Fruit fly (Drosophila melanogaster) whole organism, prepupa: ENCODE measurements around the gene CecA2.

ENCODE experiments used
- Blimp-1 ChIP-seq: fragments of 200-800 bp; sonication (Bioruptor generic); optimal IDR thresholded peaks from 3 replicates; lab custom pipeline; 2017; ENCODE audit warnings: missing biosample characterization, missing genetic modification characterization, mild to moderate bottlenecking, moderate library complexity, missing genetic modification reagents
- CG10631 ChIP-seq: fragments of 200-800 bp; sonication (Bioruptor generic); optimal IDR thresholded peaks from 2 replicates; lab custom pipeline; 2016; ENCODE audit warnings: missing biosample characterization, missing genetic modification characterization
- CG10669 ChIP-seq: fragments of 200-800 bp; sonication (Bioruptor generic); optimal IDR thresholded peaks from 3 replicates; lab custom pipeline; 2018; ENCODE audit warnings: missing biosample characterization, mild to moderate bottlenecking, missing genetic modification characterization, moderate library complexity
- CG11294 ChIP-seq: fragments of 200-800 bp; sonication (Bioruptor generic); IDR thresholded peaks from 2 replicates; pipeline ENCODE4 v1.3.6; 2022; ENCODE audit warnings: missing biosample characterization, missing genetic modification characterization
- CG11762 ChIP-seq: fragments of 200-800 bp; sonication (Bioruptor generic); optimal IDR thresholded peaks from 3 replicates; lab custom pipeline; 2016; ENCODE audit warnings: missing biosample characterization, missing genetic modification characterization; ENCODE audit not compliant: insufficient read depth
- CG11902 ChIP-seq: fragments of 200-800 bp; sonication (Bioruptor generic); optimal IDR thresholded peaks from 3 replicates; lab custom pipeline; 2016; ENCODE audit warnings: missing biosample characterization, missing genetic modification characterization
- CG1621 ChIP-seq: fragments of 200-800 bp; sonication (Bioruptor generic); optimal IDR thresholded peaks from 3 replicates; lab custom pipeline; 2018; ENCODE audit warnings: missing biosample characterization, mild to moderate bottlenecking, missing genetic modification characterization
- CG16779 ChIP-seq: fragments of 200-800 bp; sonication (Bioruptor generic); optimal IDR thresholded peaks from 3 replicates; lab custom pipeline; 2017; ENCODE audit warnings: missing biosample characterization, mild to moderate bottlenecking, missing genetic modification characterization
- CG3032 ChIP-seq: fragments of 200-800 bp; optimal IDR thresholded peaks from 2 replicates; lab custom pipeline; 2019; ENCODE audit warnings: missing biosample characterization, mild to moderate bottlenecking, missing genetic modification characterization, moderate library complexity
- CG31627 ChIP-seq: fragments of 200-800 bp; sonication (Bioruptor generic); optimal IDR thresholded peaks from 3 replicates; lab custom pipeline; 2016; ENCODE audit warnings: missing biosample characterization, missing genetic modification characterization
- CG34406 ChIP-seq: fragments of 200-800 bp; sonication (Bioruptor generic); optimal IDR thresholded peaks from 3 replicates; lab custom pipeline; 2016; ENCODE audit warnings: missing biosample characterization, missing genetic modification characterization
- CG3919 ChIP-seq: fragments of 200-800 bp; sonication (Bioruptor generic); optimal IDR thresholded peaks from 3 replicates; lab custom pipeline; 2016; ENCODE audit warnings: missing biosample characterization, missing genetic modification characterization
- CG4318 ChIP-seq: fragments of 200-800 bp; sonication (Bioruptor generic); optimal IDR thresholded peaks from 3 replicates; lab custom pipeline; 2017; ENCODE audit warnings: missing biosample characterization, mild to moderate bottlenecking, missing genetic modification characterization
- CG6276 ChIP-seq: fragments of 200-800 bp; sonication (Bioruptor generic); optimal IDR thresholded peaks from 2 replicates; lab custom pipeline; 2017; ENCODE audit warnings: missing biosample characterization, mild to moderate bottlenecking, missing genetic modification characterization
- CG6792 ChIP-seq: fragments of 200-800 bp; sonication (Bioruptor generic); optimal IDR thresholded peaks from 3 replicates; lab custom pipeline; 2016; ENCODE audit warnings: missing biosample characterization, missing genetic modification characterization
- CG6808 ChIP-seq: fragments of 200-800 bp; sonication (Bioruptor generic); optimal IDR thresholded peaks from 3 replicates; lab custom pipeline; 2017; ENCODE audit warnings: missing biosample characterization, missing genetic modification characterization, mild to moderate bottlenecking, moderate library complexity, missing genetic modification reagents
- CG6854 ChIP-seq: fragments of 200-800 bp; sonication (Bioruptor generic); optimal IDR thresholded peaks from 2 replicates; lab custom pipeline; 2017; ENCODE audit warnings: missing biosample characterization, mild to moderate bottlenecking, missing genetic modification characterization
- CG8119 ChIP-seq: fragments of 200-800 bp; sonication (Bioruptor generic); IDR thresholded peaks from 3 replicates; pipeline ENCODE4 v1.3.6; 2022; ENCODE audit warnings: missing biosample characterization, missing genetic modification characterization
- CG8319 ChIP-seq: fragments of 200-800 bp; sonication (Bioruptor generic); optimal IDR thresholded peaks from 3 replicates; lab custom pipeline; 2016; ENCODE audit warnings: missing biosample characterization, missing genetic modification characterization
- CG8632 ChIP-seq: fragments of 200-800 bp; sonication (Bioruptor generic); optimal IDR thresholded peaks from 3 replicates; lab custom pipeline; 2016; ENCODE audit warnings: missing biosample characterization, missing genetic modification characterization
- CG9139 ChIP-seq: fragments of 200-800 bp; sonication (Bioruptor generic); optimal IDR thresholded peaks from 3 replicates; lab custom pipeline; 2017; ENCODE audit warnings: missing biosample characterization, mild to moderate bottlenecking, missing genetic modification characterization
- Eip75B ChIP-seq: fragments of 200-800 bp; sonication (Bioruptor generic); optimal IDR thresholded peaks from 3 replicates; lab custom pipeline; 2016; ENCODE audit warnings: missing biosample characterization, missing genetic modification characterization
- Eip78C ChIP-seq: fragments of 200-800 bp; sonication (Bioruptor generic); peaks from one replicate; lab custom pipeline; 2016; ENCODE audit warnings: missing biosample characterization, missing genetic modification characterization
- Eip93F ChIP-seq: fragments of 200-800 bp; sonication (Bioruptor generic); optimal IDR thresholded peaks from 2 replicates; lab custom pipeline; 2016; ENCODE audit warnings: missing biosample characterization, mild to moderate bottlenecking, missing genetic modification characterization
- Ets21C ChIP-seq: fragments of 200-800 bp; sonication (Bioruptor generic); optimal IDR thresholded peaks from 3 replicates; lab custom pipeline; 2016; ENCODE audit warnings: missing biosample characterization, missing genetic modification characterization
- Ets96B ChIP-seq: fragments of 200-800 bp; optimal IDR thresholded peaks from 2 replicates; lab custom pipeline; 2019; ENCODE audit warnings: missing biosample characterization, mild to moderate bottlenecking, missing genetic modification characterization, moderate library complexity
- Hr38 ChIP-seq: sonication (Bioruptor generic); optimal IDR thresholded peaks from 2 replicates; lab custom pipeline; 2016; ENCODE audit warnings: missing biosample characterization, missing genetic modification characterization
- Hr39 ChIP-seq: fragments of 200-800 bp; sonication (Bioruptor generic); optimal IDR thresholded peaks from 2 replicates; lab custom pipeline; 2016; ENCODE audit warnings: missing biosample characterization, missing genetic modification characterization
- Hr4 ChIP-seq: fragments of 200-800 bp; sonication (Bioruptor generic); optimal IDR thresholded peaks from 3 replicates; lab custom pipeline; 2016; ENCODE audit warnings: missing biosample characterization, missing genetic modification characterization
- Lpt ChIP-seq: fragments of 200-800 bp; sonication (Bioruptor generic); optimal IDR thresholded peaks from 3 replicates; lab custom pipeline; 2016; ENCODE audit warnings: missing biosample characterization, missing genetic modification characterization
- OdsH ChIP-seq: fragments of 200-800 bp; sonication (Bioruptor generic); optimal IDR thresholded peaks from 3 replicates; lab custom pipeline; 2016; ENCODE audit warnings: missing biosample characterization, missing genetic modification characterization
- Smox ChIP-seq: fragments of 200-800 bp; sonication (Bioruptor generic); optimal IDR thresholded peaks from 3 replicates; lab custom pipeline; 2016; ENCODE audit warnings: missing biosample characterization, missing genetic modification characterization
- Sox102F ChIP-seq: fragments of 200-800 bp; sonication (Bioruptor generic); optimal IDR thresholded peaks from 2 replicates; lab custom pipeline; 2016; ENCODE audit warnings: missing biosample characterization, mild to moderate bottlenecking, missing genetic modification characterization
- Sox15 ChIP-seq: fragments of 200-800 bp; sonication (Bioruptor generic); optimal IDR thresholded peaks from 3 replicates; lab custom pipeline; 2016; ENCODE audit warnings: missing biosample characterization, missing genetic modification characterization
- cyc ChIP-seq: fragments of 200-800 bp; sonication (Bioruptor generic); optimal IDR thresholded peaks from 3 replicates; lab custom pipeline; 2016; ENCODE audit warnings: missing biosample characterization, missing genetic modification characterization
- dsx ChIP-seq: fragments of 200-800 bp; optimal IDR thresholded peaks from 3 replicates; lab custom pipeline; 2019; ENCODE audit warnings: missing biosample characterization, mild to moderate bottlenecking, missing genetic modification characterization, moderate library complexity; ENCODE audit not compliant: poor library complexity, severe bottlenecking
- fd59A ChIP-seq: fragments of 200-800 bp; sonication (Bioruptor generic); optimal IDR thresholded peaks from 2 replicates; lab custom pipeline; 2017; ENCODE audit warnings: missing biosample characterization, mild to moderate bottlenecking, missing genetic modification characterization, missing genetic modification reagents
- fkh ChIP-seq: fragments of 200-800 bp; sonication (Bioruptor generic); optimal IDR thresholded peaks from 3 replicates; lab custom pipeline; 2017; ENCODE audit warnings: missing biosample characterization, mild to moderate bottlenecking, missing genetic modification characterization, moderate library complexity
- lz ChIP-seq: fragments of 200-800 bp; sonication (Bioruptor generic); optimal IDR thresholded peaks from 3 replicates; lab custom pipeline; 2016; ENCODE audit warnings: missing biosample characterization, missing genetic modification characterization
- salr ChIP-seq, 2 experiments: fragments of 200-800 bp; sonication (Bioruptor generic); optimal IDR thresholded peaks; 3 replicates each; lab custom pipeline; 2016 to 2018; ENCODE audit warnings: missing biosample characterization in 2 of 2, missing genetic modification characterization in 2 of 2, mild to moderate bottlenecking in 1 of 2
- spab ChIP-seq: fragments of 200-800 bp; sonication (Bioruptor generic); optimal IDR thresholded peaks from 2 replicates; lab custom pipeline; 2017; ENCODE audit warnings: missing biosample characterization, mild to moderate bottlenecking, missing genetic modification characterization, missing genetic modification reagents
- ss ChIP-seq, 2 experiments: fragments of 200-800 bp; sonication (Bioruptor generic); optimal IDR thresholded peaks; 2 replicates in 1 of 2; 3 replicates in 1 of 2; lab custom pipeline; 2017 to 2018; ENCODE audit warnings: mild to moderate bottlenecking in 2 of 2, missing biosample characterization in 2 of 2, missing genetic modification characterization in 2 of 2, moderate library complexity in 1 of 2
- svp ChIP-seq: fragments of 200-800 bp; sonication (Bioruptor generic); peaks from one replicate; lab custom pipeline; 2016; ENCODE audit warnings: missing biosample characterization, missing genetic modification characterization
- topi ChIP-seq: fragments of 200-800 bp; sonication (Bioruptor generic); optimal IDR thresholded peaks from 3 replicates; lab custom pipeline; 2016; ENCODE audit warnings: missing biosample characterization, missing genetic modification characterization
- vri ChIP-seq: fragments of 200-800 bp; sonication (Bioruptor generic); optimal IDR thresholded peaks from 3 replicates; lab custom pipeline; 2016; ENCODE audit warnings: missing biosample characterization, mild to moderate bottlenecking, missing genetic modification characterization

CecA2 gene

dm6 chr3R:30258298-30258990, 46.5 kb downstream of the CecA2 start (continued):
- TF ChIP-seq CG6792 (GFP tag; lab: Kevin White, UChicago) (peak; percentile 88), Eip78C (peak; percentile 98), lz (GFP tag; lab: Kevin White, UChicago) (peak; percentile 86), CG11902 (peak; percentile 66), OdsH (GFP tag; lab: Kevin White, UChicago) (peak; percentile 84), Lpt (GFP tag; lab: Kevin White, UChicago) (peak; percentile 13), Sox102F (peak; percentile 79), vri (GFP tag; lab: Kevin White, UChicago) (peak; percentile 73), CG8632 (GFP tag; lab: Kevin White, UChicago) (peak; percentile 87), Hr4 (GFP tag; lab: Kevin White, UChicago) (peak; percentile 68), spab (GFP tag; lab: Kevin White, UChicago) (peak; percentile 77), CG10631 (GFP tag; lab: Kevin White, UChicago) (peak; percentile 94), CG16779 (tag; lab: Kevin White, UChicago) (peak; percentile 78), CG34406 (peak; percentile 82), Ets21C (GFP tag; lab: Kevin White, UChicago) (peak; percentile 69), CG8319 (GFP tag; lab: Kevin White, UChicago) (peak; percentile 80), fd59A (GFP tag; lab: Kevin White, UChicago) (peak; percentile 82)

- peak; percentile 74 for TF ChIP-seq CG6854
- peak; percentile 98 for TF ChIP-seq svp (GFP tag; lab: Kevin White, UChicago)
- peak; percentile 88 for TF ChIP-seq CG6808 (GFP tag; lab: Kevin White, UChicago)
- TF ChIP-seq CG16779 (tag; lab: Kevin White, UChicago) = peak; percentile 88
- TF ChIP-seq ss (GFP tag; optimal IDR thresholded peaks at IDR 0.05; lab: Kevin White, UChicago) = peak; percentile 94 to 95
- TF ChIP-seq Ets21C (GFP tag; lab: Kevin White, UChicago) = peak; percentile 88
- peak; percentile 93 for TF ChIP-seq spab (GFP tag; lab: Kevin White, UChicago)
- peak; percentile 93 for TF ChIP-seq CG3919
- peak; percentile 30; the same call in 1 of the 2 replicates for TF ChIP-seq CG11294 (GFP tag; lab: Robert Waterston, UW)
- TF ChIP-seq topi (GFP tag; lab: Kevin White, UChicago) = peak; percentile 94
- TF ChIP-seq salr (GFP tag; optimal IDR thresholded peaks at IDR 0.05; lab: Kevin White, UChicago) = peak; percentile 46 to 88
- peak; percentile 94 for TF ChIP-seq Sox102F
- TF ChIP-seq CG1621 (tag; lab: Kevin White, UChicago) = peak; percentile 96
- TF ChIP-seq vri (GFP tag; lab: Kevin White, UChicago) = peak; percentile 94
- peak; percentile 87 for TF ChIP-seq CG9139 (GFP tag; lab: Kevin White, UChicago)
- peak; percentile 88 for TF ChIP-seq CG34406
- peak; percentile 95 for TF ChIP-seq lz (GFP tag; lab: Kevin White, UChicago)
- peak; percentile 93 for TF ChIP-seq CG10631 (GFP tag; lab: Kevin White, UChicago)
- TF ChIP-seq CG31627 (GFP tag; lab: Kevin White, UChicago) = peak; percentile 91
- peak; percentile 96 for TF ChIP-seq Ets96B
- peak; percentile 94 for TF ChIP-seq Eip75B
- TF ChIP-seq CG6276 = peak; percentile 48
- TF ChIP-seq CG11762 (GFP tag; lab: Kevin White, UChicago) = peak; percentile 85
- TF ChIP-seq CG4318 (GFP tag; lab: Kevin White, UChicago) = peak; percentile 71
- TF ChIP-seq cyc = peak; percentile 90
- TF ChIP-seq dsx (GFP tag; lab: Kevin White, UChicago) = peak; percentile 89
- TF ChIP-seq fd59A (GFP tag; lab: Kevin White, UChicago) = peak; percentile 95
- TF ChIP-seq Lpt (GFP tag; lab: Kevin White, UChicago) = peak; percentile 52
- TF ChIP-seq CG11902 = peak; percentile 89
- TF ChIP-seq Blimp-1 (GFP tag; lab: Kevin White, UChicago) = no peak
- no peak for TF ChIP-seq fkh (GFP tag; lab: Kevin White, UChicago)
- TF ChIP-seq OdsH (GFP tag; lab: Kevin White, UChicago) = peak; percentile 89
- TF ChIP-seq Smox (GFP tag; lab: Kevin White, UChicago) = peak; percentile 88
- TF ChIP-seq CG6792 (GFP tag; lab: Kevin White, UChicago) = peak; percentile 94
- TF ChIP-seq Hr39 (GFP tag; lab: Kevin White, UChicago) = peak; percentile 91
- peak; percentile 96 for TF ChIP-seq CG3032
- peak; percentile 83 for TF ChIP-seq Sox15 (GFP tag; lab: Kevin White, UChicago)
- peak; percentile 83 for TF ChIP-seq CG8319 (GFP tag; lab: Kevin White, UChicago)
- TF ChIP-seq Eip78C = peak; percentile 100
- TF ChIP-seq Eip93F = peak; percentile 86
- peak; percentile 94 for TF ChIP-seq CG10669 (GFP tag; lab: Kevin White, UChicago)
- TF ChIP-seq CG8119 (GFP tag; lab: Robert Waterston, UW) = peak; percentile 86
- TF ChIP-seq Hr38 (GFP tag; lab: Kevin White, UChicago) = no peak
Measured at dm6 chr3R:30258991-30259351, 47.0 kb downstream of the CecA2 start.
